Worm (Caenorhabditis elegans) whole organism, L1 larva: Measurements from ENCODE around the gene dmd-3.
A peak's percentile ranks its signal among the peaks of the same experiment; 100 is the strongest.

Experiments used
- ces-1 ChIP-seq: fragments of 150-350 bp; optimal IDR thresholded peaks from 2 replicates; lab custom pipeline; 2014; ENCODE audit warnings: missing biosample characterization, missing genetic modification reagents, missing genetic modification characterization
- elt-2 ChIP-seq: sonication (generic microtip); optimal IDR thresholded peaks from 2 replicates; lab custom pipeline; 2016; ENCODE audit warnings: missing genetic modification characterization, mild to moderate bottlenecking, inconsistent platforms, missing compliant biosample characterization, missing genetic modification reagents
- lin-13 ChIP-seq: fragments of 150-350 bp; optimal IDR thresholded peaks from 2 replicates; lab custom pipeline; 2014; ENCODE audit warnings: missing biosample characterization, missing genetic modification reagents, missing genetic modification characterization
- pqm-1 ChIP-seq: sonication (generic microtip); optimal IDR thresholded peaks from 3 replicates; lab custom pipeline; 2017; ENCODE audit warnings: missing biosample characterization, missing genetic modification characterization
- unc-130 ChIP-seq: fragments of 150-350 bp; optimal IDR thresholded peaks from 2 replicates; lab custom pipeline; 2017; ENCODE audit warnings: missing biosample characterization, missing genetic modification characterization, inconsistent platforms
- zag-1 ChIP-seq: fragments of 150-350 bp; optimal IDR thresholded peaks from 2 replicates; lab custom pipeline; 2014; ENCODE audit warnings: missing biosample characterization, missing genetic modification characterization

DNA sequence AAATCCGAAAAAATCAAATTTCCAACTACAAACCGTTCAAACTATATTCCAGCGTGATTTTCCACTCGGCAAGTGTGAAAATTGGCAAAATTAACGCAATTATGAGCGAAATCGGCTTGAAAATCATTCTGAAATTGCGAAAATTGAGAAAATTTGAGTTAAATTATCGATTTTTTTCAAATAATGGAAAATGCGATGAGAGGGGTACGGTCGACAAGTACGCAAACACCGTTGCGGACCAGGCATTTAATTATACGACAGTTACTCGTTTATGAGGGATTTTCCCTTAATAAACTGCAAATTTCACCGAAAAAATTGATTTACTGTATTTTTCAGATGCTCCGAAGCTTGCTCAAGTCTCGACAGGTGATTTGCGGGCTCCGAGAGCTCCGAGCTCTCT, 11.1 kb downstream of the dmd-3 start, which contains the start of the genes Y43F8C.7 and mrps-28:
- no peak for TF ChIP-seq zag-1 (tag; lab: Kevin White, UChicago)
- no peak for TF ChIP-seq lin-13 (GFP tag; lab: Kevin White, UChicago)
- no peak for TF ChIP-seq elt-2 (tag; lab: Kevin White, UChicago)
- no peak for TF ChIP-seq ces-1 (GFP tag; lab: Kevin White, UChicago)
- TF ChIP-seq pqm-1 (tag; lab: Kevin White, UChicago): no peak
- peak; percentile 17 for TF ChIP-seq unc-130 (tag; lab: Kevin White, UChicago)
